Fruit fly (Drosophila melanogaster): ENCODE measurements around the gene Ubc84D.

DNA sequence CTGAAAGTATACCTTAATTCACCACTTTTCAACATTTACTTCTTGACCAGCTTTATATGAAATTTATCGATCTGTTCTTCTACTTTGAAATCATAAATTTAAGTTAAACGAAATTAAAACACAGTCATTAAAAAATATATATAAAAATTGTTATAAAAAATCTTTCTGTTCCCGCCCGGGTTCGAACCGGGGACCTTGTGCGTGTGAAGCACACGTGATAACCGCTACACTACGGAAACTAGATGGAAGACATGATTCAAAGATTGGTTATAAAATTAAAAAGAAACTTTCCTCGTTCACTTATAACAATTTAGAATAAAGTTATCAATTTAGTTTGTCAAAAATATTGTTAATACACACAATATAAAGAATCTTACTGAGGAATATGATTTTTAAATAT is 47.4 kb downstream of the Ubc84D start:
- TF ChIP-seq CG33017 (tag; optimal IDR thresholded peaks at IDR 0.05) (no peak), CG5204 (GFP tag; optimal IDR thresholded peaks at IDR 0.05) (no peak), CG11617 (GFP tag; optimal IDR thresholded peaks at IDR 0.05) (no peak), CG12768 (GFP tag; optimal IDR thresholded peaks at IDR 0.05) (no peak), Clk (GFP tag; optimal IDR thresholded peaks at IDR 0.05) (no peak), CG14711 (tag; optimal IDR thresholded peaks at IDR 0.05) (no peak), CG1620 (GFP tag; optimal IDR thresholded peaks at IDR 0.05) (no peak), cnc (optimal IDR thresholded peaks at IDR 0.05) (no peak), CG7101 (tag; optimal IDR thresholded peaks at IDR 0.05) (no peak), toe (GFP tag; optimal IDR thresholded peaks at IDR 0.05) (no peak)

Measured in whole organism, adult.